Worm (Caenorhabditis elegans): ENCODE measurements around the gene Y39B6A.7.

DNA sequence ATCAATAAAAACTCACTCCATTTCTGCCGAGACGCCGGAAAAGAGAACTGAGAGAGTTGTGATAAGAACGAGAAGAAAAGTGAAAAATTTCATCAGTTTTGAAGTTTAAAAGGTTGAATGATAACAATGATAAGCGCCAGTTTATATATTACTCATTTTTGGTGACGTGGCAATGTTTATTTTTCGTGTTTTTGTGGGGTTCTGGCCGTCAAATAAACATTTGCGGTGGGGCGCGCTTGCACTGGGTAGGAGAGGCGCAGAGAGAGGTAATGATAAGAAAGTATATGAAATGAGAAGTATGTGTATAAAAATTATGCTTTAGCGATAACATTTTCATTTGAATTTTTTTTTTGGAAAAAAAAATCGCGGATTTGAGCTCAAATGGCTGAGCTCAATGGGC, 9.7 kb upstream of the Y39B6A.7 start, which contains the start of gene Y39B6A.5:
- TF ChIP-seq flt-1 (GFP tag; IDR thresholded peaks at IDR 0.05) (no peak), T22C8.4 (GFP tag; IDR thresholded peaks at IDR 0.05) (no peak), ref-1 (GFP tag; conservative IDR thresholded peaks at IDR 0.05) (no peak), klf-2 (GFP tag; conservative IDR thresholded peaks at IDR 0.05) (no peak), cog-1 (tag; optimal IDR thresholded peaks at IDR 0.05) (no peak), ztf-29 (GFP tag; IDR thresholded peaks at IDR 0.05) (no peak), tab-1 (GFP tag; IDR thresholded peaks at IDR 0.05) (no peak), ztf-23 (GFP tag; IDR thresholded peaks at IDR 0.05) (no peak), med-1 (GFP tag; optimal IDR thresholded peaks at IDR 0.05; ENCODE audit: insufficient read depth) (no peak)
